Worm (Caenorhabditis elegans) whole organism, late embryonic: Measurements from ENCODE around the gene F49C5.12.

Experiments used
- C38D4.7 ChIP-seq: fragments of 200-800 bp; sonication (Bioruptor generic); optimal IDR thresholded peaks from 2 replicates; lab custom pipeline; 2018; ENCODE audit warnings: mild to moderate bottlenecking, missing genetic modification characterization, moderate library complexity, missing compliant biosample characterization
- ama-1 ChIP-seq: fragments of 150-350 bp; optimal IDR thresholded peaks from 2 replicates; lab custom pipeline; 2014
- fax-1 ChIP-seq: sonication (generic microtip); optimal IDR thresholded peaks from 2 replicates; lab custom pipeline; 2016; ENCODE audit warnings: missing genotype, missing genetic modification characterization, missing compliant biosample characterization
- fkh-10 ChIP-seq: fragments of 150-350 bp; optimal IDR thresholded peaks from 2 replicates; lab custom pipeline; 2014; ENCODE audit warnings: missing biosample characterization, missing genetic modification reagents, missing genetic modification characterization
- fkh-6 ChIP-seq: sonication (generic microtip); optimal IDR thresholded peaks from 2 replicates; lab custom pipeline; 2016; ENCODE audit warnings: missing genetic modification characterization, missing compliant biosample characterization
- nhr-11 ChIP-seq: fragments of 150-350 bp; optimal IDR thresholded peaks from 2 replicates; lab custom pipeline; 2014; ENCODE audit warnings: missing biosample characterization, missing genetic modification characterization
- pha-4 ChIP-seq: fragments of 150-350 bp; optimal IDR thresholded peaks from 2 replicates; lab custom pipeline; 2018; ENCODE audit warnings: missing biosample characterization, missing genetic modification reagents, missing genetic modification characterization

DNA sequence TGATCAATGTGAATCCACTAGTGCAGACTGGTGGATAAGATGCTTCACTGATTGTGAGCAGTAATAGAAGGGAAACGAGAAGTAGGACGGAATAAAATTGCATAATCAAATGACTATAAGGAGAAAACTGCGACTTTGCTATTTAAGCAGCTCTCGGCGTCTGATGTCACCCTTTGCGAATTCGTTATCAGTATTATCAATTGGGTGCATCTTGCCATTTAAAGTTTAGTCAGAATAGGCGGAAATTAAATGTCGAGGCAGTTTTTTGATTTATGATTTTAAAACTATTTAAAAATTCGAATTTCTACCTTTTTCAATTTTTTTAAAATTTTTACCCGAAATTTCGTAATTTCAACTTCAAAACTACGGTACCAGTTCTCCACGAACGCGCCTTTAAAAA lies 20.8 kb upstream of the F49C5.12 start, which contains the start of gene clec-4:
- TF ChIP-seq fkh-10 (GFP tag; lab: Kevin White, UChicago) (no peak), fkh-6 (no peak), nhr-11 (tag; lab: Kevin White, UChicago) (no peak), fax-1 (no peak), pha-4 (no peak), C38D4.7 (GFP tag; lab: Kevin White, UChicago) (no peak), ama-1 (lab: Kevin White, UChicago) (no peak)
